Worm (Caenorhabditis elegans): ENCODE data around the gene T14B4.20.

DNA sequence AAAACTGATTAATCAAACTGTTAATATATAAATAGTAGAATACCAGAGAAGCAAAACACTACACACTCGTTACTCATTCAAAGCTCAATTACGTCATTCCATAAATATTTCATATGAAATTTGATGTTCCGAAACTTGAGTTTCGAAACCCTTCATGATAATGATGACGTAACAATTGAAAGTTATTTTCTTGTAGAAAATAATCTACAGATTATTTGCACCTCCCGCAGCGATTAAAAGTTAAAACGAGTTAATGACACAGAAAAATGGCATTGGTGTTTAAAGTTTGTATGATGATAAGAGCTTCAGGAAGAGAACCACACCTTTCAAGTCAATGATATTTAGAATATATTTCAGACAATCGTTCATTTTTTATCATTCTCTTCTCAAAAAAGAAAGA, 42.8 kb upstream of the T14B4.20 start, which contains the start of gene H43E16.1:
- no peak for TF ChIP-seq him-1 (tag; optimal IDR thresholded peaks at IDR 0.05)
- TF ChIP-seq dao-5 (tag; optimal IDR thresholded peaks at IDR 0.05): no peak
- no peak for TF ChIP-seq W03F9.2 (tag; optimal IDR thresholded peaks at IDR 0.05)

All from whole organism, L4/young adult.